Fruit fly (Drosophila melanogaster): Measurements from ENCODE around the gene MKP-4.

The MKP-4 gene

dm6 chrX:19663859-19664728 is 41.2 kb downstream of the MKP-4 start, which contains the start of the genes CG14223 and Ssu72 (continued):
- TF ChIP-seq wor (GFP tag; IDR thresholded peaks at IDR 0.05) (no peak), CG9817 (tag; optimal IDR thresholded peaks at IDR 0.05) (no peak), Doc2 (GFP tag; IDR thresholded peaks at IDR 0.05) (no peak), GATAe (GFP tag; conservative IDR thresholded peaks at IDR 0.05) (no peak), CG14050 (GFP tag; IDR thresholded peaks at IDR 0.05) (no peak), CG11398 (GFP tag; optimal IDR thresholded peaks at IDR 0.05) (no peak), cwo (GFP tag; optimal IDR thresholded peaks at IDR 0.05) (no peak), da (GFP tag; optimal IDR thresholded peaks at IDR 0.05) (no peak), tgo (GFP tag; IDR thresholded peaks at IDR 0.05) (no peak), CG3847 (GFP tag; IDR thresholded peaks at IDR 0.05) (peak; percentile 95), MESR4 (GFP tag; optimal IDR thresholded peaks at IDR 0.05) (peak; percentile 74), CG7271 (tag; optimal IDR thresholded peaks at IDR 0.05) (no peak), danr (GFP tag; IDR thresholded peaks at IDR 0.05) (no peak), H15 (GFP tag; IDR thresholded peaks at IDR 0.05) (no peak), CG3065 (GFP tag; optimal IDR thresholded peaks at IDR 0.05) (no peak), so (GFP tag; IDR thresholded peaks at IDR 0.05) (no peak), CG1832 (GFP tag; optimal IDR thresholded peaks at IDR 0.05) (no peak), tll (GFP tag; optimal IDR thresholded peaks at IDR 0.05) (no peak), CG10462 (GFP tag; optimal IDR thresholded peaks at IDR 0.05) (no peak), shn (GFP tag; optimal IDR thresholded peaks at IDR 0.05) (no peak), E2f1 (GFP tag; IDR thresholded peaks at IDR 0.05) (no peak), peb (GFP tag; IDR thresholded peaks at IDR 0.05) (no peak), CG9609 (GFP tag; optimal IDR thresholded peaks at IDR 0.05) (no peak), ci (GFP tag; IDR thresholded peaks at IDR 0.05) (no peak), corto (GFP tag; optimal IDR thresholded peaks at IDR 0.05) (no peak), dpn (GFP tag; optimal IDR thresholded peaks at IDR 0.05) (no peak), CG8924 (tag; optimal IDR thresholded peaks at IDR 0.05) (no peak), CG7839 (tag; optimal IDR thresholded peaks at IDR 0.05) (no peak), Fer1 (GFP tag; optimal IDR thresholded peaks at IDR 0.05) (no peak), emc (GFP tag; optimal IDR thresholded peaks at IDR 0.05) (no peak), zfh2 (GFP tag; optimal IDR thresholded peaks at IDR 0.05) (no peak), gcm (GFP tag; optimal IDR thresholded peaks at IDR 0.05) (no peak), CG30020 (tag; optimal IDR thresholded peaks at IDR 0.05) (no peak)

- TF ChIP-seq CG18599 (GFP tag; optimal IDR thresholded peaks at IDR 0.05) (peak; percentile 25), bab2 (GFP tag; optimal IDR thresholded peaks at IDR 0.05) (peak; percentile 22), zfh2 (GFP tag; optimal IDR thresholded peaks at IDR 0.05) (peak; percentile 40), CG4360 (GFP tag; IDR thresholded peaks at IDR 0.05) (0 out of 2 replicates have a peak, but pooled peaks have one; percentile 10), CG14710 (tag; optimal IDR thresholded peaks at IDR 0.05) (peak; percentile 3), sisA (GFP tag; IDR thresholded peaks at IDR 0.05) (peak; percentile 60), NK7.1 (GFP tag; optimal IDR thresholded peaks at IDR 0.05) (no peak), chn (GFP tag; optimal IDR thresholded peaks at IDR 0.05) (no peak), slbo (GFP tag; IDR thresholded peaks at IDR 0.05) (peak; percentile 85), CG16813 (GFP tag; IDR thresholded peaks at IDR 0.05; ENCODE audit: partially characterized antibody) (peak; percentile 69), CG14441 (GFP tag; IDR thresholded peaks at IDR 0.05) (peak; percentile 63), CG32532 (GFP tag; IDR thresholded peaks at IDR 0.05) (peak; percentile 78), Neu2 (GFP tag; optimal IDR thresholded peaks at IDR 0.05; ENCODE audit: borderline replicate concordance) (no peak), Chrac-16 (GFP tag; optimal IDR thresholded peaks at IDR 0.05) (peak; percentile 28), prd (optimal IDR thresholded peaks at IDR 0.05) (no peak), prd (GFP tag; IDR thresholded peaks at IDR 0.05) (peak; percentile 78), sug (tag; optimal IDR thresholded peaks at IDR 0.05) (peak; percentile 86), phol (tag; optimal IDR thresholded peaks at IDR 0.05) (peak; percentile 1), Ssrp (tag; optimal IDR thresholded peaks at IDR 0.05) (no peak)
Observed at dm6 chrX:19665684-19666141, 42.8 kb downstream of the MKP-4 start.

Data from whole organism, embryonic.